ENCODE assay signal across 3 fruit fly cellular contexts in genomic region chr3R:22886832-22887231, dm6.
A peak's percentile ranks its signal among the peaks of the same experiment; 100 is the strongest.
TF ChIP-seq lines count a peak whose summit lies in the region.

No protein-coding gene starts in this region.

- no peak for TF ChIP-seq CTCF in whole organism, embryonic (GFP tag; optimal IDR thresholded peaks at IDR 0.05; lab: Kevin White, UChicago)

TF ChIP-seq in whole organism, embryonic, 481 proteins besides CTCF, POLR2A, EP300 and RAD21 (continues in another document):
- peak; percentile 47 for TF ChIP-seq unpg (GFP tag; optimal IDR thresholded peaks at IDR 0.05; lab: Kevin White, UChicago)
- TF ChIP-seq Hey (tag; optimal IDR thresholded peaks at IDR 0.05; lab: Kevin White, UChicago), result peak; percentile 96
- TF ChIP-seq az2 (GFP tag; optimal IDR thresholded peaks at IDR 0.05; lab: Kevin White, UChicago), result peak; percentile 13
- TF ChIP-seq jigr1 (GFP tag; IDR thresholded peaks at IDR 0.05; lab: Robert Waterston, UW), result no peak
- no peak for TF ChIP-seq CG12769 (tag; optimal IDR thresholded peaks at IDR 0.05; lab: Kevin White, UChicago)
- TF ChIP-seq sens (GFP tag; lab: Kevin White, UChicago), result peak; percentile 81
- TF ChIP-seq TFAM (GFP tag; optimal IDR thresholded peaks at IDR 0.05; lab: Kevin White, UChicago), result no peak
- no peak for TF ChIP-seq CG8281 (tag; optimal IDR thresholded peaks at IDR 0.05; lab: Kevin White, UChicago)
- peak in 1 of 2 experiments; percentile 46 for TF ChIP-seq chif (GFP tag; optimal IDR thresholded peaks at IDR 0.05; lab: Kevin White, UChicago)
- no peak for TF ChIP-seq Tbp (GFP tag; optimal IDR thresholded peaks at IDR 0.05; lab: Kevin White, UChicago)
- TF ChIP-seq dysf (GFP tag; IDR thresholded peaks at IDR 0.05; lab: Robert Waterston, UW), result no peak
- no peak for TF ChIP-seq Gsc (GFP tag; IDR thresholded peaks at IDR 0.05; lab: Robert Waterston, UW)
- TF ChIP-seq CG6854 (GFP tag; optimal IDR thresholded peaks at IDR 0.05; lab: Kevin White, UChicago), result no peak
- peak; percentile 50 for TF ChIP-seq CG17829 (tag; optimal IDR thresholded peaks at IDR 0.05; lab: Kevin White, UChicago)
- no peak for TF ChIP-seq ewg (GFP tag; optimal IDR thresholded peaks at IDR 0.05; lab: Kevin White, UChicago)
- TF ChIP-seq CG6689 (GFP tag; IDR thresholded peaks at IDR 0.05; lab: Robert Waterston, UW), result 0 out of 2 replicates have a peak, but pooled peaks have one; percentile 23
- TF ChIP-seq mam (GFP tag; optimal IDR thresholded peaks at IDR 0.05; lab: Kevin White, UChicago), result no peak
- no peak for TF ChIP-seq CG11456 (GFP tag; IDR thresholded peaks at IDR 0.05; lab: Robert Waterston, UW)
- TF ChIP-seq tll (GFP tag; optimal IDR thresholded peaks at IDR 0.05; lab: Kevin White, UChicago), result peak in 1 of 2 experiments; percentile 69
- no peak for TF ChIP-seq CG43689 (GFP tag; IDR thresholded peaks at IDR 0.05; lab: Robert Waterston, UW)
- peak; percentile 51 for TF ChIP-seq tap (tag; optimal IDR thresholded peaks at IDR 0.05; lab: Kevin White, UChicago)
- TF ChIP-seq sob (GFP tag; IDR thresholded peaks at IDR 0.05; lab: Robert Waterston, UW), result no peak
- no peak for TF ChIP-seq CG17385 (GFP tag; optimal IDR thresholded peaks at IDR 0.05; lab: Kevin White, UChicago)
- no peak for TF ChIP-seq Dbx (GFP tag; IDR thresholded peaks at IDR 0.05; lab: Robert Waterston, UW)
- TF ChIP-seq CG42726 (GFP tag; IDR thresholded peaks at IDR 0.05; lab: Robert Waterston, UW; ENCODE audit: partially characterized antibody), result no peak
- TF ChIP-seq CG14667 (GFP tag; IDR thresholded peaks at IDR 0.05; lab: Robert Waterston, UW), result no peak
- TF ChIP-seq Hr51 (GFP tag; optimal IDR thresholded peaks at IDR 0.05; lab: Kevin White, UChicago), result no peak
- TF ChIP-seq kay (GFP tag; optimal IDR thresholded peaks at IDR 0.05; lab: Kevin White, UChicago), result no peak
- no peak for TF ChIP-seq fd64A (GFP tag; optimal IDR thresholded peaks at IDR 0.05; lab: Kevin White, UChicago)
- no peak for TF ChIP-seq CG3065 (GFP tag; optimal IDR thresholded peaks at IDR 0.05; lab: Kevin White, UChicago)
- no peak for TF ChIP-seq Hr3 (GFP tag; optimal IDR thresholded peaks at IDR 0.05; lab: Kevin White, UChicago)

TF ChIP-seq in whole organism, prepupa, 60 proteins besides CTCF, POLR2A, EP300 and RAD21:
- TF ChIP-seq dsx (GFP tag; optimal IDR thresholded peaks at IDR 0.05; lab: Kevin White, UChicago; ENCODE audit: poor library complexity, severe bottlenecking), result no peak
- peak; percentile 9 for TF ChIP-seq Smox (GFP tag; optimal IDR thresholded peaks at IDR 0.05; lab: Kevin White, UChicago)
- TF ChIP-seq spab (GFP tag; optimal IDR thresholded peaks at IDR 0.05; lab: Kevin White, UChicago), result no peak
- peak; percentile 11 for TF ChIP-seq esn (GFP tag; optimal IDR thresholded peaks at IDR 0.05; lab: Kevin White, UChicago)
- peak; percentile 75 for TF ChIP-seq svp (GFP tag; lab: Kevin White, UChicago)
- peak; percentile 1 for TF ChIP-seq lz (GFP tag; optimal IDR thresholded peaks at IDR 0.05; lab: Kevin White, UChicago)
- no peak for TF ChIP-seq Ets96B (tag; optimal IDR thresholded peaks at IDR 0.05; lab: Kevin White, UChicago)
- peak; percentile 28 for TF ChIP-seq Eip78C (GFP tag; lab: Kevin White, UChicago)

TF ChIP-seq in whole organism, wandering third instar larva, 38 proteins besides CTCF, POLR2A, EP300 and RAD21:
- peak; percentile 14 for TF ChIP-seq HLH106 (tag; optimal IDR thresholded peaks at IDR 0.05; lab: Kevin White, UChicago)
- TF ChIP-seq fru (GFP tag; optimal IDR thresholded peaks at IDR 0.05; lab: Kevin White, UChicago), result peak; percentile 4
- no peak for TF ChIP-seq h (GFP tag; optimal IDR thresholded peaks at IDR 0.05; lab: Kevin White, UChicago)
- peak in 1 of 2 experiments; percentile 25 for TF ChIP-seq foxo (GFP tag; optimal IDR thresholded peaks at IDR 0.05; lab: Kevin White, UChicago)
- TF ChIP-seq Dif (GFP tag; optimal IDR thresholded peaks at IDR 0.05; lab: Kevin White, UChicago; ENCODE audit: partially characterized antibody), result no peak
- no peak for TF ChIP-seq CG9705 (GFP tag; optimal IDR thresholded peaks at IDR 0.05; lab: Kevin White, UChicago)

Comparison
In these comparisons a context has a peak if more than half of its experiments do, and no peak if none do; other contexts are left out.
1. Of the 7 proteins assayed by ChIP-seq in both whole organism, embryonic and whole organism, prepupa: peak only in whole organism, embryonic: Blimp-1 and Sox102F; only in whole organism, prepupa: none; in both: none; in neither: 5.